Worm (Caenorhabditis elegans): ENCODE data around the gene C54E4.4.

The C54E4.4 gene

ce11 chrIV:2195598-2195997 lies 27.2 kb upstream of the C54E4.4 start:
- no peak for TF ChIP-seq che-1 (tag; optimal IDR thresholded peaks at IDR 0.05)
- no peak for TF ChIP-seq ceh-6 (GFP tag; optimal IDR thresholded peaks at IDR 0.05)
- no peak for TF ChIP-seq K09A11.1 (tag; optimal IDR thresholded peaks at IDR 0.05; ENCODE audit: insufficient read depth)
- TF ChIP-seq pag-3 (tag; optimal IDR thresholded peaks at IDR 0.05; ENCODE audit: borderline replicate concordance): no peak
- TF ChIP-seq K02D7.2 (tag; optimal IDR thresholded peaks at IDR 0.05): no peak
- TF ChIP-seq hlh-6 (tag; optimal IDR thresholded peaks at IDR 0.05): no peak
- TF ChIP-seq odd-2 (tag; optimal IDR thresholded peaks at IDR 0.05): no peak

- TF ChIP-seq ceh-19 (GFP tag; optimal IDR thresholded peaks at IDR 0.05) (no peak), fkh-10 (GFP tag; optimal IDR thresholded peaks at IDR 0.05) (no peak), lin-11 (tag; optimal IDR thresholded peaks at IDR 0.05) (no peak), nhr-232 (tag; optimal IDR thresholded peaks at IDR 0.05) (no peak), che-1 (tag; optimal IDR thresholded peaks at IDR 0.05) (no peak), fax-1 (tag; optimal IDR thresholded peaks at IDR 0.05) (no peak), sox-2 (GFP tag; IDR thresholded peaks at IDR 0.05) (no peak), hlh-13 (GFP tag; optimal IDR thresholded peaks at IDR 0.05) (no peak), ceh-6 (GFP tag; optimal IDR thresholded peaks at IDR 0.05) (no peak), fkh-6 (tag; optimal IDR thresholded peaks at IDR 0.05) (no peak), F13H6.1 (tag; optimal IDR thresholded peaks at IDR 0.05) (no peak), pha-2 (tag; optimal IDR thresholded peaks at IDR 0.05) (no peak), elt-4 (tag; optimal IDR thresholded peaks at IDR 0.05) (no peak), unc-42 (tag; optimal IDR thresholded peaks at IDR 0.05) (no peak)
Measured at ce11 chrIV:2193558-2193957, 25.1 kb upstream of the C54E4.4 start.

- TF ChIP-seq ceh-14 (tag; optimal IDR thresholded peaks at IDR 0.05): peak; percentile 33
- TF ChIP-seq sdc-2 (tag; optimal IDR thresholded peaks at IDR 0.05): no peak
Measured at ce11 chrIV:2193037-2193436, 24.6 kb upstream of the C54E4.4 start.

- TF ChIP-seq ceh-31 (tag; optimal IDR thresholded peaks at IDR 0.05) (peak; percentile 55), ceh-34 (tag; optimal IDR thresholded peaks at IDR 0.05) (no peak), hlh-30 (tag; optimal IDR thresholded peaks at IDR 0.05; ENCODE audit: insufficient read depth) (peak; percentile 51), eyg-1 (tag; optimal IDR thresholded peaks at IDR 0.05) (no peak), gmeb-2 (tag; optimal IDR thresholded peaks at IDR 0.05) (no peak), zip-5 (tag; optimal IDR thresholded peaks at IDR 0.05) (no peak), ztf-16 (tag; optimal IDR thresholded peaks at IDR 0.05) (no peak), che-1 (tag; optimal IDR thresholded peaks at IDR 0.05) (peak; percentile 33), syd-9 (tag; optimal IDR thresholded peaks at IDR 0.05) (no peak), pha-4 (tag; optimal IDR thresholded peaks at IDR 0.05) (no peak), ama-1 (optimal IDR thresholded peaks at IDR 0.05) (no peak), sox-4 (tag; optimal IDR thresholded peaks at IDR 0.05) (no peak), ttx-3 (tag; optimal IDR thresholded peaks at IDR 0.05) (no peak), pha-2 (tag; optimal IDR thresholded peaks at IDR 0.05) (peak; percentile 22), F13H6.1 (tag; optimal IDR thresholded peaks at IDR 0.05) (no peak), unc-42 (tag; optimal IDR thresholded peaks at IDR 0.05) (peak; percentile 58), tbx-7 (tag; optimal IDR thresholded peaks at IDR 0.05) (no peak), elt-4 (tag; optimal IDR thresholded peaks at IDR 0.05) (no peak), nhr-232 (tag; optimal IDR thresholded peaks at IDR 0.05) (no peak), hlh-13 (GFP tag; optimal IDR thresholded peaks at IDR 0.05) (no peak), T23F11.4 (GFP tag; optimal IDR thresholded peaks at IDR 0.05) (no peak), rnt-1 (tag; optimal IDR thresholded peaks at IDR 0.05) (no peak), dmd-4 (tag; optimal IDR thresholded peaks at IDR 0.05; ENCODE audit: borderline replicate concordance) (no peak), npax-4 (tag; optimal IDR thresholded peaks at IDR 0.05) (no peak), madf-2 (tag; optimal IDR thresholded peaks at IDR 0.05) (no peak), C38D4.7 (GFP tag; optimal IDR thresholded peaks at IDR 0.05) (no peak), C08G9.2 (tag; optimal IDR thresholded peaks at IDR 0.05) (no peak), ceh-18 (tag; optimal IDR thresholded peaks at IDR 0.05) (no peak), unc-3 (GFP tag; conservative IDR thresholded peaks at IDR 0.05) (no peak), unc-3 (tag; optimal IDR thresholded peaks at IDR 0.05) (no peak), pax-1 (tag; optimal IDR thresholded peaks at IDR 0.05) (no peak), mec-3 (tag; optimal IDR thresholded peaks at IDR 0.05; ENCODE audit: borderline replicate concordance) (no peak), fax-1 (tag; optimal IDR thresholded peaks at IDR 0.05) (no peak), odd-2 (tag; optimal IDR thresholded peaks at IDR 0.05) (no peak), unc-55 (GFP tag; optimal IDR thresholded peaks at IDR 0.05) (peak; percentile 56), ceh-19 (GFP tag; optimal IDR thresholded peaks at IDR 0.05) (no peak)
Measured at ce11 chrIV:2177545-2177944, 9.1 kb upstream of the C54E4.4 start, which contains the start of gene hrpu-2. Gene hrpu-2, plus strand, starts transcription at chrIV:2177896.

Data from whole organism, late embryonic.